Worm (Caenorhabditis elegans) whole organism, early embryonic: ENCODE measurements around the gene Y51H4A.8.

Source experiments
- B0310.2 ChIP-seq: sonication (generic microtip); optimal IDR thresholded peaks from 2 replicates; lab custom pipeline; 2016; ENCODE audit warnings: mild to moderate bottlenecking, missing genetic modification characterization, missing compliant biosample characterization
- F13C5.2 ChIP-seq: sonication (generic microtip); optimal IDR thresholded peaks from 2 replicates; lab custom pipeline; 2017; ENCODE audit warnings: mild to moderate bottlenecking, missing genetic modification characterization, inconsistent platforms, missing compliant biosample characterization
- aly-1 ChIP-seq: sonication (generic microtip); optimal IDR thresholded peaks from 2 replicates; lab custom pipeline; 2016; ENCODE audit warnings: missing genetic modification characterization, missing compliant biosample characterization
- ama-1 ChIP-seq: fragments of 150-350 bp; optimal IDR thresholded peaks from 2 replicates; lab custom pipeline; 2014
- ceh-13 ChIP-seq: fragments of 200-800 bp; sonication (Bioruptor generic); optimal IDR thresholded peaks from 2 replicates; lab custom pipeline; 2018; ENCODE audit warnings: mild to moderate bottlenecking, missing genetic modification characterization, missing compliant biosample characterization
- ceh-36 ChIP-seq: sonication (generic microtip); optimal IDR thresholded peaks from 2 replicates; lab custom pipeline; 2016; ENCODE audit warnings: missing genetic modification characterization, inconsistent platforms, missing compliant biosample characterization
- ets-7 ChIP-seq: sonication (generic microtip); optimal IDR thresholded peaks from 2 replicates; lab custom pipeline; 2016; ENCODE audit warnings: missing genotype, missing genetic modification characterization, missing compliant biosample characterization
- flt-1 ChIP-seq: fragments of 200-800 bp; sonication (Bioruptor generic); IDR thresholded peaks from 2 replicates; pipeline ENCODE4 v1.3.6; 2022; ENCODE audit warnings: missing genetic modification characterization, missing compliant biosample characterization
- hmbx-1 ChIP-seq: sonication (generic microtip); optimal IDR thresholded peaks from 2 replicates; lab custom pipeline; 2016; ENCODE audit warnings: mild to moderate bottlenecking, missing genetic modification characterization, missing compliant biosample characterization
- hmg-4 ChIP-seq: fragments of 200-800 bp; sonication (Bioruptor generic); optimal IDR thresholded peaks from 2 replicates; lab custom pipeline; 2018; ENCODE audit warnings: mild to moderate bottlenecking, missing genetic modification characterization, missing compliant biosample characterization
- hnd-1 ChIP-seq: sonication (generic microtip); optimal IDR thresholded peaks from 2 replicates; lab custom pipeline; 2016; ENCODE audit warnings: missing genetic modification characterization, missing compliant biosample characterization
- pes-1 ChIP-seq: fragments of 200-800 bp; sonication (Bioruptor generic); IDR thresholded peaks from 2 replicates; pipeline ENCODE4 v1.3.6; 2022; ENCODE audit warnings: missing genetic modification reagents, missing genetic modification characterization, missing compliant biosample characterization
- scrt-1 ChIP-seq: fragments of 200-800 bp; sonication (Bioruptor generic); IDR thresholded peaks from 2 replicates; pipeline ENCODE4 v1.3.6; 2022; ENCODE audit warnings: missing genetic modification characterization, missing compliant biosample characterization
- sea-1 ChIP-seq: fragments of 200-800 bp; sonication (Bioruptor generic); conservative IDR thresholded peaks from 2 replicates; pipeline ENCODE4 v1.3.6; 2022; ENCODE audit warnings: missing genetic modification characterization, missing compliant biosample characterization
- tbx-11 ChIP-seq: fragments of 200-800 bp; sonication (Bioruptor generic); IDR thresholded peaks from 2 replicates; pipeline ENCODE4 v1.3.6; 2022; ENCODE audit warnings: missing genetic modification characterization, missing compliant biosample characterization
- tbx-37 ChIP-seq: fragments of 200-800 bp; sonication (Bioruptor generic); conservative IDR thresholded peaks from 2 replicates; pipeline ENCODE4 v1.3.6; 2022; ENCODE audit warnings: missing genetic modification reagents, missing genetic modification characterization, missing compliant biosample characterization
- tra-4 ChIP-seq: sonication (generic microtip); optimal IDR thresholded peaks from 2 replicates; lab custom pipeline; 2017; ENCODE audit warnings: missing genetic modification characterization, missing compliant biosample characterization

The Y51H4A.8 gene

DNA sequence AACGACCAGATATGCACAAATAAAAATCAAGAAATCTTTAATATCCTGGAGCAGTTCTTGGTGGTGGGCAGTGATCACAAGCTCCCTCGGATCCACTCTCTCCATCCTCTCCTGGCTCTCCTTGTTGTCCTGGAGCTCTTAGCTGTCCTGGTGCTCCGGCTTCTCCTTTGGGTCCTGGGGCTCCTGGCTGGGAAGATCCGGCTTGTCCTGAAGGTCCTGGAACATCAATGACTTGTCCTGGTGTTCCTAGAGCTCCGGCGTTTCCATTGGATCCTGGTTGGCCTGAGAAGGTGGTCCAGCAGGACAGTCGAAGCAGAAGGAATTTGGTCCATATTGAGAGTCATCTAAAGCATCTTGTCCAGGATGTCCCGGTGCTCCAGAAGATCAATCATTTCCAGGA is 26.9 kb downstream of the Y51H4A.8 start:
- no peak for TF ChIP-seq flt-1
- TF ChIP-seq aly-1 (tag; lab: Kevin White, UChicago) = no peak
- no peak for TF ChIP-seq pes-1 (GFP tag; lab: Robert Waterston, UW)
- no peak for TF ChIP-seq B0310.2 (tag; lab: Kevin White, UChicago)
- TF ChIP-seq scrt-1 (GFP tag; lab: Robert Waterston, UW) = no peak
- no peak for TF ChIP-seq tbx-37 (GFP tag; lab: Robert Waterston, UW)
- TF ChIP-seq sea-1 = no peak
- TF ChIP-seq F13C5.2 (tag; lab: Kevin White, UChicago) = no peak
- TF ChIP-seq ets-7 (tag; lab: Kevin White, UChicago) = no peak
- TF ChIP-seq hmbx-1 (tag; lab: Kevin White, UChicago) = no peak
- TF ChIP-seq ceh-36 (tag; lab: Kevin White, UChicago) = no peak
- no peak for TF ChIP-seq tra-4
- no peak for TF ChIP-seq ama-1 (lab: Kevin White, UChicago)
- no peak for TF ChIP-seq ceh-13 (GFP tag; lab: Kevin White, UChicago)
- no peak for TF ChIP-seq hmg-4

DNA sequence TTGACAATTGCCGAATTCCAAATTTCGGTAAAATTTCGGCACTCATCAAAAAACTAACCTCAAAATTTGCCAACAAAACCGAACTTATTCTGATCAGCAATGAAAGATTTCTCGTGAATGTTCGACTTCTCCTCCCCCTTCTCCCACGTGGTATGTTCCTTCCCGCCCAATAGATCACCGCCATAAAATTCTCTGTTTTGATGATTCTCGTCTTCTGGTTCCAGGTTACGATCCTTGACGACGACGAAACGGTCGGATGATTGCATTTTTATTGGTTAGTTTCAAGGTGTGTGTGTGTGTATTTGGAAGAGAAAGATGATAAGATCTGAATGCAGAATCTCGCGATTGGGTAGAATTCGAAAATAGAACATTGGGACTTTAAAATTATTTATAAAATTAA is 35.7 kb downstream of the Y51H4A.8 start, which contains the start of gene uroc-1:
uroc-1 (minus strand) TSS at position 101 of the 400 bp plus-strand sequence.
- TF ChIP-seq flt-1 (no peak), tbx-37 (GFP tag; lab: Robert Waterston, UW) (no peak), pes-1 (GFP tag; lab: Robert Waterston, UW) (no peak), ets-7 (tag; lab: Kevin White, UChicago) (no peak), tbx-11 (GFP tag; lab: Robert Waterston, UW) (no peak), ceh-13 (GFP tag; lab: Kevin White, UChicago) (no peak), aly-1 (tag; lab: Kevin White, UChicago) (no peak), ama-1 (lab: Kevin White, UChicago) (no peak), hmg-4 (no peak)

DNA sequence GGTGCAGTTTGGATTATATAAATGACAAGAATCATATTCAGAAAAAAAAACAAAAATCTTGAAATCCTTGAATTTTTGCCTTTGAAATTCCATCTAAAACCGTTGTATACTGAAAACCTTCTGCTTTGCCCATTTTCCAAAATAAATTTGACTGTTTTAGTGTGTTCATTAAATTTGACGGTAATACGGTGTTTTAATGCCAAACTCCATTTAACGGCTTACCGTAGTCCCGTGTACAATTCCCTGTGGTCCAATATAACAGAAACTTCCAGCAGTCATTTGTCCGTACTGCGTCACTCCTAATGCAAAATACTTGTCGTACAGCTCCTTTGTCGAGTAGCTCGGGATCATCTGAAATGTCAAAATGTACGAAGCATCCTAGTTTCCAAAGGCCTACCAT is 37.8 kb downstream of the Y51H4A.8 start:
- TF ChIP-seq B0310.2 (tag; lab: Kevin White, UChicago) (no peak), hmbx-1 (tag; lab: Kevin White, UChicago) (no peak), tra-4 (no peak), hmg-4 (no peak), ets-7 (tag; lab: Kevin White, UChicago) (no peak), ama-1 (lab: Kevin White, UChicago) (no peak), flt-1 (no peak), sea-1 (no peak)

DNA sequence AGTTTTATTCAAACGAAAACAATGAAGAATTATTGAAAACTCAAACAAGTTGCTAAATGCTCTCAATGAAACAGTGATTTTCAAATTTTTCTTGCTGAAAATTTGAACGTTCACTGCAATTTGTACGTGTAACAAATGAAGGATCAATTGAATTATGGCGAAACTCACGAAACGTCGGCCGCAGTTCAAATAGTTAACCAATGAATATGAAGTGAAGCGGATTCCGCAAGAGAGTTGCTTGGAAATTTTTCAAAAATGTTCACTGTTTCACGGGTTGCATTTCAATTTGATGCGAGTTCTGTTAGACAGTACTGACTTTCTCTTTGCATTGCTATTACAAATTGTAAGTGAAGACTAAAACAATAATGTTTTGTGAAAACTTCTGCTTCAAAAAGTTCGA is 43.4 kb downstream of the Y51H4A.8 start:
- TF ChIP-seq scrt-1 (GFP tag; lab: Robert Waterston, UW) = no peak
- TF ChIP-seq aly-1 (tag; lab: Kevin White, UChicago) = no peak
- no peak for TF ChIP-seq sea-1
- no peak for TF ChIP-seq B0310.2 (tag; lab: Kevin White, UChicago)
- TF ChIP-seq hnd-1 (tag; lab: Kevin White, UChicago) = no peak
- no peak for TF ChIP-seq hmg-4
- no peak for TF ChIP-seq F13C5.2 (tag; lab: Kevin White, UChicago)
- TF ChIP-seq ceh-13 (GFP tag; lab: Kevin White, UChicago) = no peak
- no peak for TF ChIP-seq pes-1 (GFP tag; lab: Robert Waterston, UW)
- TF ChIP-seq ama-1 (lab: Kevin White, UChicago) = no peak
- TF ChIP-seq hmbx-1 (tag; lab: Kevin White, UChicago) = no peak
- TF ChIP-seq tra-4 = no peak
- TF ChIP-seq tbx-11 (GFP tag; lab: Robert Waterston, UW) = no peak
- no peak for TF ChIP-seq tbx-37 (GFP tag; lab: Robert Waterston, UW)
- TF ChIP-seq flt-1 = no peak
- no peak for TF ChIP-seq ceh-36 (tag; lab: Kevin White, UChicago)

DNA sequence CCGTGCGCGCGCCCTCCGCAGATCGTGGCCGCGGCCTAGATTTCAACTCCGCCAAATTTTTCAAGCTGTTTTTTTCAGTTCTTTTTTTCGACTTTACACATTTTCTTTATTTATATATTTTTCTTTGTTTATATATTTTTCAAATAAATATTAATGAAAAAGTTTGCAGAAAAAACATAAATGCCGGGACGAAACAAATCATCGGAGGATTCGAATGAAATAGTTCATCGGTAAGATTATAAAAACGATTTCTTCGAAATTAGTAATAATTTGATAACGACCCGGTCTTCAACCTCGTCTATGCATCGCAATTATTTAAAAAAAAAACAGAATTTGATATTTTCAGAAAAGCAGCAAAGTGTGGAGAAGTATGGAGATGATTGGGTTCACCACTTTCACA is 45.0 kb downstream of the Y51H4A.8 start, which contains the start of gene Y51H4A.6:
Y51H4A.6 (plus strand) TSS at position 301 of the 400 bp plus-strand sequence.
- TF ChIP-seq flt-1 = no peak
- no peak for TF ChIP-seq hmg-4
- TF ChIP-seq ama-1 (lab: Kevin White, UChicago) = no peak

DNA sequence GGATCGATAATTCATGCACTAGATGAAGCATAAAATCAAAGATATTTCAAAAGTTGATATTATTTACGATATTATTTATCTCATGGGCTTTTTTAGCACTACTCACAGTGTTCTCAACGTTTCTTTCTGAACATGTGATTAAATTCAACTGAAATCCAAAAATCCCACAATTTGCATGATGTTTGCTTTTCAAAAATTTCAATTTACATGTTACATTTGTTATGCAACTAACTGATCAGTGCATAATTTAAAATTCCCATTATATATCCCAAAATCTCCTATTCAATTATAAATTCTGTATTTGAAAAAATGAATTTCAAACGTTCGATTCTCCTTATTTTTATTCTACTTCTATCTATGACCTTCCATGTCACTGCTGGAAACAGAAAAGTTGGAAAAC is 50.0 kb downstream of the Y51H4A.8 start, which contains the start of gene Y51H4A.937:
Y51H4A.937 (plus strand) TSS at position 301 of the 400 bp plus-strand sequence.
- TF ChIP-seq aly-1 (tag; lab: Kevin White, UChicago) (no peak), sea-1 (no peak), flt-1 (no peak)

DNA sequence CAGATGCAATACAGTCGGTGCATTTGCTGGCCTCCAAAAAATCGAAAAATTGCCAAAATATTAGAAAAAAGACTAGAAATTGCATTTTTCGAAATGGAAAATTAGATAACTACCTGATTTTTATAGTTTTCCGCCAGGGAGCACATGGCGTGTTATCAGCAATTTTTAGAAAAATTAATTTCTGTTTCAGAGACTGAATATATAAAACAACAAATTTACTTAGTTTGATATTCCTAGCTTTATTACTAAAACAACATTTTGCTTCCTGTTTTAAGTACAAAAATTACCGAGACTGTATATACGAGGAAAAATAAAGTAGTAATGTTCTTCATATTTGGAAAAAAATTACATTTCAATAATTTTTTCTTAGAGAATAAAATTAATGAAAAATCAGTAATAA is 52.3 kb downstream of the Y51H4A.8 start, which contains the start of gene Y51H4A.5:
Y51H4A.5 (minus strand) TSS at position 101 of the 400 bp plus-strand sequence.
- TF ChIP-seq sea-1 = no peak
- TF ChIP-seq tbx-37 (GFP tag; lab: Robert Waterston, UW) = no peak
- TF ChIP-seq ceh-13 (GFP tag; lab: Kevin White, UChicago) = no peak
- no peak for TF ChIP-seq hmg-4
- TF ChIP-seq ama-1 (lab: Kevin White, UChicago) = no peak
- TF ChIP-seq ets-7 (tag; lab: Kevin White, UChicago) = no peak
- no peak for TF ChIP-seq F13C5.2 (tag; lab: Kevin White, UChicago)
- no peak for TF ChIP-seq tra-4
- no peak for TF ChIP-seq hnd-1 (tag; lab: Kevin White, UChicago)
- TF ChIP-seq ceh-36 (tag; lab: Kevin White, UChicago) = no peak
- no peak for TF ChIP-seq flt-1
- no peak for TF ChIP-seq pes-1 (GFP tag; lab: Robert Waterston, UW)
